Fruit fly (Drosophila melanogaster): ENCODE results near the gene CG33725.

CG33725 gene

dm6 chr3L:12470509-12470908 lies 11.9 kb upstream of the CG33725 start:
- no peak for TF ChIP-seq usp (GFP tag; optimal IDR thresholded peaks at IDR 0.05)
- TF ChIP-seq Myc (optimal IDR thresholded peaks at IDR 0.05), result no peak
- TF ChIP-seq CG9705 (GFP tag; optimal IDR thresholded peaks at IDR 0.05), result no peak
- TF ChIP-seq Sp1 (GFP tag; optimal IDR thresholded peaks at IDR 0.05), result no peak
- TF ChIP-seq dl (GFP tag; optimal IDR thresholded peaks at IDR 0.05; ENCODE audit: insufficient read depth in 1 of 2, partially characterized antibody in 2 of 2), result no peak
- no peak for TF ChIP-seq Hnf4 (GFP tag; optimal IDR thresholded peaks at IDR 0.05)
- no peak for TF ChIP-seq HLH106 (tag; optimal IDR thresholded peaks at IDR 0.05)
- no peak for TF ChIP-seq dsf (GFP tag; optimal IDR thresholded peaks at IDR 0.05; ENCODE audit: borderline replicate concordance)
- TF ChIP-seq h (GFP tag; optimal IDR thresholded peaks at IDR 0.05), result no peak
- no peak for TF ChIP-seq Dif (GFP tag; optimal IDR thresholded peaks at IDR 0.05; ENCODE audit: partially characterized antibody)
- TF ChIP-seq Hr78 (GFP tag; optimal IDR thresholded peaks at IDR 0.05), result no peak
- no peak for TF ChIP-seq GATAd (GFP tag; optimal IDR thresholded peaks at IDR 0.05)
- no peak for TF ChIP-seq brk (GFP tag; optimal IDR thresholded peaks at IDR 0.05)
- TF ChIP-seq foxo (GFP tag; optimal IDR thresholded peaks at IDR 0.05), result no peak
- no peak for TF ChIP-seq fru (GFP tag; optimal IDR thresholded peaks at IDR 0.05)

dm6 chr3L:12471471-12471978 lies 10.9 kb upstream of the CG33725 start, which contains the start of gene CG10616:
TSS of gene CG10616 (plus strand) at chr3L:12471728.
- TF ChIP-seq Abd-B (GFP tag; optimal IDR thresholded peaks at IDR 0.05) (no peak), CG9705 (GFP tag; optimal IDR thresholded peaks at IDR 0.05) (no peak), Hnf4 (GFP tag; optimal IDR thresholded peaks at IDR 0.05) (no peak), woc (GFP tag; optimal IDR thresholded peaks at IDR 0.05) (no peak), Hr78 (GFP tag; optimal IDR thresholded peaks at IDR 0.05) (no peak), HLH106 (tag; optimal IDR thresholded peaks at IDR 0.05) (no peak), dmrt93B (GFP tag; optimal IDR thresholded peaks at IDR 0.05) (no peak), Mio (GFP tag; optimal IDR thresholded peaks at IDR 0.05) (no peak), Vsx2 (GFP tag; optimal IDR thresholded peaks at IDR 0.05; ENCODE audit: partially characterized antibody) (no peak), OdsH (GFP tag; optimal IDR thresholded peaks at IDR 0.05) (no peak), jim (GFP tag; optimal IDR thresholded peaks at IDR 0.05) (no peak), CrebA (GFP tag; optimal IDR thresholded peaks at IDR 0.05; ENCODE audit: borderline replicate concordance) (peak; percentile 18), dl (GFP tag; optimal IDR thresholded peaks at IDR 0.05; ENCODE audit: insufficient read depth in 1 of 2, partially characterized antibody in 2 of 2) (no peak), Rel (GFP tag; optimal IDR thresholded peaks at IDR 0.05) (no peak), Rel (tag; optimal IDR thresholded peaks at IDR 0.05) (peak; percentile 95), fru (GFP tag; optimal IDR thresholded peaks at IDR 0.05) (no peak), usp (GFP tag; optimal IDR thresholded peaks at IDR 0.05) (no peak), dsf (GFP tag; optimal IDR thresholded peaks at IDR 0.05; ENCODE audit: borderline replicate concordance) (no peak), Jra (GFP tag; optimal IDR thresholded peaks at IDR 0.05) (peak; percentile 43)

- TF ChIP-seq sv (GFP tag; optimal IDR thresholded peaks at IDR 0.05) (no peak), Rel (GFP tag; optimal IDR thresholded peaks at IDR 0.05) (no peak), Rel (tag; optimal IDR thresholded peaks at IDR 0.05) (no peak), usp (GFP tag; optimal IDR thresholded peaks at IDR 0.05) (no peak), Abd-B (GFP tag; optimal IDR thresholded peaks at IDR 0.05) (no peak), CG32264 (GFP tag; optimal IDR thresholded peaks at IDR 0.05) (no peak), OdsH (GFP tag; optimal IDR thresholded peaks at IDR 0.05) (no peak), Dfd (GFP tag; optimal IDR thresholded peaks at IDR 0.05) (no peak), dsf (GFP tag; optimal IDR thresholded peaks at IDR 0.05; ENCODE audit: borderline replicate concordance) (no peak), jim (GFP tag; optimal IDR thresholded peaks at IDR 0.05) (no peak), CrebA (GFP tag; optimal IDR thresholded peaks at IDR 0.05; ENCODE audit: borderline replicate concordance) (no peak), Dif (GFP tag; optimal IDR thresholded peaks at IDR 0.05; ENCODE audit: partially characterized antibody) (no peak), fru (GFP tag; optimal IDR thresholded peaks at IDR 0.05) (no peak), dmrt93B (GFP tag; optimal IDR thresholded peaks at IDR 0.05) (no peak), Mio (GFP tag; optimal IDR thresholded peaks at IDR 0.05) (no peak), N (GFP tag; optimal IDR thresholded peaks at IDR 0.05) (no peak), tai (GFP tag; optimal IDR thresholded peaks at IDR 0.05) (no peak), Jra (GFP tag; optimal IDR thresholded peaks at IDR 0.05) (no peak), dl (GFP tag; optimal IDR thresholded peaks at IDR 0.05; ENCODE audit: insufficient read depth in 1 of 2, partially characterized antibody in 2 of 2) (no peak)
Measured at dm6 chr3L:12478229-12478628, 4.2 kb upstream of the CG33725 start.

dm6 chr3L:12482917-12483316 lies 508 bp downstream of the CG33725 start:
- TF ChIP-seq psq (GFP tag; optimal IDR thresholded peaks at IDR 0.05), result peak; percentile 13
- no peak for TF ChIP-seq lola (GFP tag; optimal IDR thresholded peaks at IDR 0.05)
- peak; percentile 13 for TF ChIP-seq ey (GFP tag; optimal IDR thresholded peaks at IDR 0.05)
- no peak for TF ChIP-seq Abd-B (GFP tag; optimal IDR thresholded peaks at IDR 0.05)
- no peak for TF ChIP-seq CG9705 (GFP tag; optimal IDR thresholded peaks at IDR 0.05)
- TF ChIP-seq dmrt93B (GFP tag; optimal IDR thresholded peaks at IDR 0.05), result no peak
- no peak for TF ChIP-seq tai (GFP tag; optimal IDR thresholded peaks at IDR 0.05)
- TF ChIP-seq jim (GFP tag; optimal IDR thresholded peaks at IDR 0.05), result no peak
- peak; percentile 16 for TF ChIP-seq HLH106 (tag; optimal IDR thresholded peaks at IDR 0.05)
- TF ChIP-seq pan (optimal IDR thresholded peaks at IDR 0.05), result no peak
- TF ChIP-seq h (GFP tag; optimal IDR thresholded peaks at IDR 0.05), result peak; percentile 47
- TF ChIP-seq usp (GFP tag; optimal IDR thresholded peaks at IDR 0.05), result no peak
- no peak for TF ChIP-seq Jra (GFP tag; optimal IDR thresholded peaks at IDR 0.05)
- no peak for TF ChIP-seq N (GFP tag; optimal IDR thresholded peaks at IDR 0.05)
- TF ChIP-seq Hr83 (GFP tag; optimal IDR thresholded peaks at IDR 0.05; ENCODE audit: poor library complexity, severe bottlenecking), result no peak
- TF ChIP-seq br (GFP tag; optimal IDR thresholded peaks at IDR 0.05), result no peak
- no peak for TF ChIP-seq Myc (optimal IDR thresholded peaks at IDR 0.05)
- no peak for TF ChIP-seq CrebA (GFP tag; optimal IDR thresholded peaks at IDR 0.05; ENCODE audit: borderline replicate concordance)
- no peak for TF ChIP-seq dl (GFP tag; optimal IDR thresholded peaks at IDR 0.05; ENCODE audit: insufficient read depth in 1 of 2, partially characterized antibody in 2 of 2)
- TF ChIP-seq sv (GFP tag; optimal IDR thresholded peaks at IDR 0.05), result peak; percentile 68
- no peak for TF ChIP-seq Vsx2 (GFP tag; optimal IDR thresholded peaks at IDR 0.05; ENCODE audit: partially characterized antibody)
- TF ChIP-seq Sp1 (GFP tag; optimal IDR thresholded peaks at IDR 0.05), result no peak
- TF ChIP-seq rgr (GFP tag; optimal IDR thresholded peaks at IDR 0.05), result peak; percentile 21
- TF ChIP-seq fru (GFP tag; optimal IDR thresholded peaks at IDR 0.05), result peak; percentile 8
- no peak for TF ChIP-seq brk (GFP tag; optimal IDR thresholded peaks at IDR 0.05)
- TF ChIP-seq Rel (GFP tag; optimal IDR thresholded peaks at IDR 0.05), result no peak
- TF ChIP-seq Rel (tag; optimal IDR thresholded peaks at IDR 0.05), result no peak
- TF ChIP-seq OdsH (GFP tag; optimal IDR thresholded peaks at IDR 0.05), result no peak
